Worm (Caenorhabditis elegans): ENCODE data around the gene srx-95.

DNA sequence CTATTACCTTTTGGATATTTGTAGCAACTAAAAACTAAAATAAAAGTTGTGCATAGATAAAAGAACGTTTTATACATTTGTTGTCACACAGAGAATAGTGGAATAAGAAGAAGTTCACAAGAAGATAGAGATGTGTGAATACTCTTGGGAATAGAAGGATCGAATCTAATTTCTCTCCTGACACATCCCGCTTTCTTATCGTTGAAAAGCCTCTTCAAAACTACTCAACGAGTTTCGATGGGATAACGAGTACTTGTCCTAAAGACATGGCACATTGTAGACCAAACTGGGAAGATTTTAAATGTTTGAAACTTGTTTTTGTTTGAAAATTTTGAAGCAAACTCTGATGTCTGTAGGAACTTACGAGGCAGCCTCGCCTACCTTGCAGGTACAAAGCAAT, 17.9 kb upstream of the srx-95 start:
- TF ChIP-seq ztf-11 (tag; optimal IDR thresholded peaks at IDR 0.05) (no peak), pqm-1 (tag; optimal IDR thresholded peaks at IDR 0.05) (no peak), snu-23 (GFP tag; optimal IDR thresholded peaks at IDR 0.05) (no peak), lin-39 (tag; optimal IDR thresholded peaks at IDR 0.05) (no peak), nhr-11 (tag; optimal IDR thresholded peaks at IDR 0.05) (no peak), ama-1 (optimal IDR thresholded peaks at IDR 0.05) (no peak), sup-37 (GFP tag; optimal IDR thresholded peaks at IDR 0.05) (no peak), ceh-63 (GFP tag; optimal IDR thresholded peaks at IDR 0.05) (no peak), pag-3 (tag; optimal IDR thresholded peaks at IDR 0.05; ENCODE audit: borderline replicate concordance, insufficient read depth) (no peak), unc-62 (GFP tag; optimal IDR thresholded peaks at IDR 0.05) (no peak), tlp-1 (tag; optimal IDR thresholded peaks at IDR 0.05) (no peak)
